Worm (Caenorhabditis elegans) whole organism, early embryonic: Measurements from ENCODE around the gene bicd-1.

Source experiments
- ama-1 ChIP-seq: fragments of 150-350 bp; optimal IDR thresholded peaks from 2 replicates; lab custom pipeline; 2014
- ceh-13 ChIP-seq: fragments of 200-800 bp; sonication (Bioruptor generic); optimal IDR thresholded peaks from 2 replicates; lab custom pipeline; 2018; ENCODE audit warnings: mild to moderate bottlenecking, missing genetic modification characterization, missing compliant biosample characterization
- ets-7 ChIP-seq: sonication (generic microtip); optimal IDR thresholded peaks from 2 replicates; lab custom pipeline; 2016; ENCODE audit warnings: missing genotype, missing genetic modification characterization, missing compliant biosample characterization
- flt-1 ChIP-seq: fragments of 200-800 bp; sonication (Bioruptor generic); IDR thresholded peaks from 2 replicates; pipeline ENCODE4 v1.3.6; 2022; ENCODE audit warnings: missing genetic modification characterization, missing compliant biosample characterization
- hmbx-1 ChIP-seq: sonication (generic microtip); optimal IDR thresholded peaks from 2 replicates; lab custom pipeline; 2016; ENCODE audit warnings: mild to moderate bottlenecking, missing genetic modification characterization, missing compliant biosample characterization
- hnd-1 ChIP-seq: sonication (generic microtip); optimal IDR thresholded peaks from 2 replicates; lab custom pipeline; 2016; ENCODE audit warnings: missing genetic modification characterization, missing compliant biosample characterization
- pes-1 ChIP-seq: fragments of 200-800 bp; sonication (Bioruptor generic); IDR thresholded peaks from 2 replicates; pipeline ENCODE4 v1.3.6; 2022; ENCODE audit warnings: missing genetic modification reagents, missing genetic modification characterization, missing compliant biosample characterization
- scrt-1 ChIP-seq: fragments of 200-800 bp; sonication (Bioruptor generic); IDR thresholded peaks from 2 replicates; pipeline ENCODE4 v1.3.6; 2022; ENCODE audit warnings: missing genetic modification characterization, missing compliant biosample characterization
- tbx-37 ChIP-seq: fragments of 200-800 bp; sonication (Bioruptor generic); conservative IDR thresholded peaks from 2 replicates; pipeline ENCODE4 v1.3.6; 2022; ENCODE audit warnings: missing genetic modification reagents, missing genetic modification characterization, missing compliant biosample characterization

- TF ChIP-seq ama-1 (lab: Kevin White, UChicago) (no peak), scrt-1 (GFP tag; lab: Robert Waterston, UW) (no peak), hnd-1 (no peak), ets-7 (tag; lab: Kevin White, UChicago) (no peak), tbx-37 (GFP tag; lab: Robert Waterston, UW) (no peak), pes-1 (no peak), flt-1 (GFP tag; lab: Robert Waterston, UW) (no peak), ceh-13 (GFP tag; lab: Kevin White, UChicago) (no peak), hmbx-1 (tag; lab: Kevin White, UChicago) (no peak)
Observed at ce11 chrIV:6607059-6607458, 34.9 kb upstream of the bicd-1 start.
